Fruit fly (Drosophila melanogaster): ENCODE data around the gene CG13384.

DNA sequence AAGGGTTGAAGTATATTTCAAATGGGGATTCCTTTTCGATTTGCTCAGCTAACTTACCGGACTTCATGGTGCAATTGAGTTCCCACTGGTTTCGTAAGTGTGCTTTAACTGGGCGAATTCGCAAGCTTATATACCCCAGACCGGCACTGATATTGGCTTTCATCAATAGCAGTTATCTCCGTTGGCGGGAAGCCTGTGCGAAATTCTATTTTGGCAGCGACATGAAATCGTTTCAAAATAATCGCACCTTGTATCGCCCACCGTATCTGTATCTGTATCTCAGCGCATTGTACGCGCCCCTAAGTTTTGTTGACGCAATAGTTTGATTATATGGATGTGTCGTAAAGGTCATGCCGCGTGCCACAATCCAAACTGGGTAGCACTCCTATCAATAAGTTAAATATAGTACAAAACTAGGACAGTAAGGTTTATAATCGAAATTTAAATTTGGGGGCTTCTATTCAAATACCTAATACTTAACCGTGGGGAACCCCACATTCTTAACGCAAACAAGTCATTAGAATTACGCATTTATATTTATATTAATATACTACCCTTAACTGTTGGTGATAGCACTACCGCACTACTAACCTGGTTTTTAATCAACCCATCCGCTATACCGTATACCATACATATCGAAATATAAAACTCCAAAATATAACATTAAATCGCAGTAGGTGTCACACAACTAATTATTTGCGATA, 11.9 kb downstream of the CG13384 start, which contains the start of the genes Peritrophin-15a and CG13385:
- no peak for TF ChIP-seq Dll (optimal IDR thresholded peaks at IDR 0.05)
- no peak for TF ChIP-seq psq (optimal IDR thresholded peaks at IDR 0.05)

Measured in whole organism.